Worm (Caenorhabditis elegans): ENCODE results near the gene tomm-40.

DNA sequence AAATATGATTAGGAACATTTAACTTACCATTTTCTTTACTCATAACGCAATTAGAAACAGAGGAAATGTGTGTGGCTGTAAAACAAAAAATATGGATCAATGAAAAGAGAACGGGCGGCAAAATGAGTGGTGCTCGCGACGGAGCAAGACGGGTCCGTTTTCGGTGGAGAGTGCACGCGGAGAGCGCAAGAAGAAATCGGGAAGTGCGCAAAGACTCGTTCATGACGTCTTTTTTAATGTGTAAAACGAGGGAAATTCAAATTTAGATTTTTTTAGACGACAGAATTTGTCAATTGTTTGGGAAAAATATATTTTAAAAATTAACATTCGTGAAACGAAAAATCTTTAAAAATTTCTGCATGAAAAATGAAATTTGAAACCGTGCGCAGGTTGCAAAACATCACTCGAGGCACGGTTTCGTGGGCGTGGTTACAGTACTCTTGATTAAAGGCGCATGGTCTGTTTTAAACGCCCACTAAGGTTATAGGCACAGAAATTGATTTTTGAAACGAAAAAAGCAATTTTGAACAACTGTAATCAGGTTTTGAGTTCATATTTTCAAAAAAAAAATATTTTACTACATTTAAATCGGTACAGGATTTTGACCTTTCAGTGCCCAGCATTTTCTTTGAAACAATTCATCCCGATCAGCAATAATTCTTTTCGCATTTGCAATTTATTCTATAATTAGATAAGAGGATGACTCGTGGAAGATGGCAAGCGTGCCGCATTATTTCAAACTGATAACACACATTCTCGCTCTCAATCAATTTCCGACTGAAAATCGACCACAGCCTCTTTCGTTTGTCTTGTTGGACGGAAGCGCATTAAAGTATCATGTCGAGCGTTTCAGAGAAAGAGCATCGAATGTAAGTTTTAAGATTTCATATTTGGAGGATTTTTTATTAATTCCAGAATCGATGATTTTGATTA is 3.8 kb downstream of the tomm-40 start, which contains the start of the genes szy-20 and C18E9.5:
- TF ChIP-seq egl-27 (tag; optimal IDR thresholded peaks at IDR 0.05) (no peak), aly-2 (tag; optimal IDR thresholded peaks at IDR 0.05) (peak; percentile 72), mdl-1 (tag; optimal IDR thresholded peaks at IDR 0.05) (peak in 1 of 2 experiments; percentile 65), lir-3 (tag; optimal IDR thresholded peaks at IDR 0.05; ENCODE audit: poor library complexity) (peak; percentile 36), unc-130 (tag; optimal IDR thresholded peaks at IDR 0.05) (peak; percentile 17), nhr-76 (tag; optimal IDR thresholded peaks at IDR 0.05) (no peak), nhr-47 (tag; optimal IDR thresholded peaks at IDR 0.05) (peak; percentile 93), vab-15 (tag; optimal IDR thresholded peaks at IDR 0.05) (no peak), fkh-4 (tag; optimal IDR thresholded peaks at IDR 0.05; ENCODE audit: borderline replicate concordance) (peak; percentile 60), ceh-82 (tag; optimal IDR thresholded peaks at IDR 0.05) (peak; percentile 76 to 92 (median 80)), ztf-4 (tag; optimal IDR thresholded peaks at IDR 0.05) (peak; percentile 14), pqm-1 (tag; optimal IDR thresholded peaks at IDR 0.05) (no peak), nhr-90 (tag; optimal IDR thresholded peaks at IDR 0.05; ENCODE audit: poor library complexity) (peak; percentile 80)

Data from whole organism, L1 larva.